Worm (Caenorhabditis elegans): Measurements from ENCODE around the gene cbp-3.

Gene cbp-3

ce11 chrIII:9886323-9886722 is 27.5 kb upstream of the cbp-3 start:
- TF ChIP-seq hlh-26 (GFP tag; conservative IDR thresholded peaks at IDR 0.05) (no peak), bed-2 (GFP tag; IDR thresholded peaks at IDR 0.05) (no peak), Y79H2A.3 (GFP tag; conservative IDR thresholded peaks at IDR 0.05) (no peak), F57C9.4 (tag; optimal IDR thresholded peaks at IDR 0.05) (no peak), lin-40 (tag; optimal IDR thresholded peaks at IDR 0.05) (no peak), ztf-26 (tag; optimal IDR thresholded peaks at IDR 0.05) (no peak), B0019.2 (GFP tag; conservative IDR thresholded peaks at IDR 0.05) (no peak), pha-4 (tag; optimal IDR thresholded peaks at IDR 0.05) (no peak), rec-8 (tag; optimal IDR thresholded peaks at IDR 0.05) (no peak), F55B11.4 (tag; optimal IDR thresholded peaks at IDR 0.05; ENCODE audit: borderline replicate concordance, insufficient read depth) (no peak), ama-1 (optimal IDR thresholded peaks at IDR 0.05) (no peak), ama-1 (GFP tag; optimal IDR thresholded peaks at IDR 0.05) (no peak), lag-1 (GFP tag; IDR thresholded peaks at IDR 0.05) (no peak), lin-35 (GFP tag; optimal IDR thresholded peaks at IDR 0.05) (no peak)

- no peak for TF ChIP-seq K12H6.12 (tag; optimal IDR thresholded peaks at IDR 0.05)
- no peak for TF ChIP-seq hmg-20 (GFP tag; IDR thresholded peaks at IDR 0.05)
- TF ChIP-seq rec-8 (tag; optimal IDR thresholded peaks at IDR 0.05), result no peak
- no peak for TF ChIP-seq B0035.1 (tag; optimal IDR thresholded peaks at IDR 0.05)
- TF ChIP-seq aptf-3 (GFP tag; IDR thresholded peaks at IDR 0.05), result no peak
- no peak for TF ChIP-seq ccch-3 (GFP tag; optimal IDR thresholded peaks at IDR 0.05)
- TF ChIP-seq aptf-2 (GFP tag; conservative IDR thresholded peaks at IDR 0.05), result no peak
- TF ChIP-seq F49E8.2 (tag; optimal IDR thresholded peaks at IDR 0.05; ENCODE audit: insufficient read depth), result no peak
- TF ChIP-seq akir-1 (GFP tag; optimal IDR thresholded peaks at IDR 0.05), result no peak
- TF ChIP-seq zim-3 (tag; optimal IDR thresholded peaks at IDR 0.05), result no peak
Measured at ce11 chrIII:9891324-9891723, 22.5 kb upstream of the cbp-3 start, which contains the start of gene alg-4. alg-4 (minus strand) TSS chrIII:9891424.

ce11 chrIII:9892855-9893254 is 20.9 kb upstream of the cbp-3 start, which contains the start of gene mam-7:
mam-7 (plus strand) TSS chrIII:9893155.
- no peak for TF ChIP-seq attf-5 (GFP tag; optimal IDR thresholded peaks at IDR 0.05)
- no peak for TF ChIP-seq nhr-179 (tag; optimal IDR thresholded peaks at IDR 0.05)
- TF ChIP-seq ztf-28 (GFP tag; IDR thresholded peaks at IDR 0.05), result no peak

DNA sequence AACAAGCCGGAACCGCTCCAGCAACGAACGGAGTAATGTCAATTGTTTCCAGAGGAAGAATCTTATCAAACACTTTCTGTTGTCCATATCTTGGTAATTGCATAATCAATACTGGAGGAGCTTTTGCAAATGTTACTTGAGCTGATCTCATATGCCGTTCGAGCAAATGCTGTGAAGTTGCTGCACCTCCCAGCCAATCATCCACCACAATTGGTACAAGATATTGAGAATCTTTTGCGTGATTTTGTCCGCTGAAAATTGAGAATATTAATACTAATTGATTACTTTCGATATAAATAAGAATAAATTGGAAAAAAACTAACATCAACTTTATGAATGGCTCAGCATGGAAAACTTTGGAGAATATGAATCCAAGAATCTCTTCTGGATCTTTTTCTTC is 14.1 kb upstream of the cbp-3 start:
- TF ChIP-seq ZK185.1 (tag; optimal IDR thresholded peaks at IDR 0.05; ENCODE audit: poor library complexity, severe bottlenecking) (no peak), F23B12.7 (tag; optimal IDR thresholded peaks at IDR 0.05; ENCODE audit: insufficient read depth) (no peak), F10E7.11 (tag; optimal IDR thresholded peaks at IDR 0.05) (no peak), ceh-100 (GFP tag; IDR thresholded peaks at IDR 0.05) (no peak), D2030.7 (GFP tag; IDR thresholded peaks at IDR 0.05) (no peak), ets-4 (GFP tag; optimal IDR thresholded peaks at IDR 0.05) (no peak), hsf-1 (GFP tag; IDR thresholded peaks at IDR 0.05) (no peak), F55B11.4 (tag; optimal IDR thresholded peaks at IDR 0.05; ENCODE audit: borderline replicate concordance, insufficient read depth) (no peak), snpc-1.3 (tag; optimal IDR thresholded peaks at IDR 0.05; ENCODE audit: insufficient read depth) (no peak), mcd-1 (GFP tag; IDR thresholded peaks at IDR 0.05) (no peak), dpff-1 (tag; optimal IDR thresholded peaks at IDR 0.05) (no peak), F57A8.1 (GFP tag; optimal IDR thresholded peaks at IDR 0.05) (no peak)
